Worm (Caenorhabditis elegans) whole organism, late embryonic: Measurements from ENCODE around the gene fipr-29.
A peak's percentile ranks its signal among the peaks of the same experiment; 100 is the strongest.

Source experiments
- C38D4.7 ChIP-seq: fragments of 200-800 bp; sonication (Bioruptor generic); optimal IDR thresholded peaks from 2 replicates; lab custom pipeline; 2018; ENCODE audit warnings: mild to moderate bottlenecking, missing genetic modification characterization, moderate library complexity, missing compliant biosample characterization
- K02D7.2 ChIP-seq: sonication (generic microtip); optimal IDR thresholded peaks from 2 replicates; lab custom pipeline; 2017; ENCODE audit warnings: mild to moderate bottlenecking, missing genetic modification characterization, missing compliant biosample characterization
- T23F11.4 ChIP-seq: fragments of 200-800 bp; sonication (Bioruptor generic); optimal IDR thresholded peaks from 2 replicates; lab custom pipeline; 2018; ENCODE audit warnings: mild to moderate bottlenecking, missing genetic modification characterization, missing compliant biosample characterization
- Y22D7AL.16 ChIP-seq: sonication (generic microtip); optimal IDR thresholded peaks from 2 replicates; lab custom pipeline; 2016; ENCODE audit warnings: missing genetic modification characterization, missing compliant biosample characterization
- ahr-1 ChIP-seq: sonication (generic microtip); optimal IDR thresholded peaks from 2 replicates; lab custom pipeline; 2016; ENCODE audit warnings: missing genetic modification characterization, missing compliant biosample characterization
- ceh-14 ChIP-seq: sonication (generic microtip); optimal IDR thresholded peaks from 2 replicates; lab custom pipeline; 2016; ENCODE audit warnings: missing genotype, missing genetic modification characterization, missing compliant biosample characterization
- ceh-18 ChIP-seq: sonication (generic microtip); optimal IDR thresholded peaks from 2 replicates; lab custom pipeline; 2016; ENCODE audit warnings: missing genetic modification characterization, missing compliant biosample characterization
- ceh-19 ChIP-seq: fragments of 200-800 bp; sonication (Bioruptor generic); optimal IDR thresholded peaks from 2 replicates; lab custom pipeline; 2018; ENCODE audit warnings: mild to moderate bottlenecking, missing genetic modification characterization, missing compliant biosample characterization
- ceh-2 ChIP-seq: sonication (generic microtip); optimal IDR thresholded peaks from 2 replicates; lab custom pipeline; 2016; ENCODE audit warnings: missing genotype, missing genetic modification characterization, missing compliant biosample characterization
- ceh-24 ChIP-seq: sonication (generic microtip); optimal IDR thresholded peaks from 2 replicates; lab custom pipeline; 2016; ENCODE audit warnings: mild to moderate bottlenecking, missing genetic modification characterization, missing compliant biosample characterization
- ceh-30 ChIP-seq: fragments of 150-350 bp; optimal IDR thresholded peaks from 2 replicates; lab custom pipeline; 2014; ENCODE audit warnings: missing biosample characterization, missing genetic modification characterization
- ceh-34 ChIP-seq: sonication (generic microtip); optimal IDR thresholded peaks from 2 replicates; lab custom pipeline; 2016; ENCODE audit warnings: mild to moderate bottlenecking, missing genetic modification characterization, missing compliant biosample characterization
- ceh-45 ChIP-seq: fragments of 200-800 bp; sonication (Bioruptor generic); IDR thresholded peaks from 2 replicates; pipeline ENCODE4 v1.3.6; 2022; ENCODE audit warnings: missing genetic modification reagents, missing genetic modification characterization, missing compliant biosample characterization
- ceh-6 ChIP-seq: fragments of 200-800 bp; sonication (Bioruptor generic); optimal IDR thresholded peaks from 2 replicates; lab custom pipeline; 2018; ENCODE audit warnings: mild to moderate bottlenecking, missing genetic modification characterization, missing compliant biosample characterization
- che-1 ChIP-seq: sonication (generic microtip); optimal IDR thresholded peaks from 2 replicates; lab custom pipeline; 2016; ENCODE audit warnings: mild to moderate bottlenecking, missing genetic modification characterization, missing compliant biosample characterization
- dmd-4 ChIP-seq: sonication (generic microtip); optimal IDR thresholded peaks from 2 replicates; lab custom pipeline; 2016; ENCODE audit warnings: borderline replicate concordance, missing genetic modification characterization, missing compliant biosample characterization
- dve-1 ChIP-seq: sonication (generic microtip); optimal IDR thresholded peaks from 2 replicates; lab custom pipeline; 2017; ENCODE audit warnings: antibody characterized with exemption, mild to moderate bottlenecking, missing genetic modification characterization, missing compliant biosample characterization
- elt-2 ChIP-seq: sonication (generic microtip); optimal IDR thresholded peaks from 2 replicates; lab custom pipeline; 2016; ENCODE audit warnings: missing genetic modification reagents, missing genetic modification characterization, missing compliant biosample characterization
- ets-4 ChIP-seq: sonication (generic microtip); optimal IDR thresholded peaks from 2 replicates; lab custom pipeline; 2016; ENCODE audit warnings: missing genetic modification characterization, missing compliant biosample characterization
- eyg-1 ChIP-seq: sonication (generic microtip); optimal IDR thresholded peaks from 2 replicates; lab custom pipeline; 2016; ENCODE audit warnings: missing genotype, missing genetic modification characterization, missing compliant biosample characterization
- fax-1 ChIP-seq: sonication (generic microtip); optimal IDR thresholded peaks from 2 replicates; lab custom pipeline; 2016; ENCODE audit warnings: missing genotype, missing genetic modification characterization, missing compliant biosample characterization
- hlh-8 ChIP-seq: sonication (generic microtip); optimal IDR thresholded peaks from 2 replicates; lab custom pipeline; 2016; ENCODE audit warnings: missing genotype, missing genetic modification characterization, missing compliant biosample characterization
- lim-6 ChIP-seq: sonication (generic microtip); optimal IDR thresholded peaks from 2 replicates; lab custom pipeline; 2016; ENCODE audit warnings: missing genetic modification characterization, missing compliant biosample characterization
- lin-11 ChIP-seq: fragments of 200-800 bp; sonication (Bioruptor generic); optimal IDR thresholded peaks from 2 replicates; lab custom pipeline; 2018; ENCODE audit warnings: mild to moderate bottlenecking, missing genetic modification characterization, missing compliant biosample characterization
- nhr-11 ChIP-seq: fragments of 150-350 bp; optimal IDR thresholded peaks from 2 replicates; lab custom pipeline; 2014; ENCODE audit warnings: missing biosample characterization, missing genetic modification characterization
- nhr-232 ChIP-seq: sonication (generic microtip); optimal IDR thresholded peaks from 2 replicates; lab custom pipeline; 2016; ENCODE audit warnings: missing genetic modification characterization, missing compliant biosample characterization
- pha-4 ChIP-seq: fragments of 150-350 bp; optimal IDR thresholded peaks from 2 replicates; lab custom pipeline; 2018; ENCODE audit warnings: missing biosample characterization, missing genetic modification reagents, missing genetic modification characterization
- pqm-1 ChIP-seq: sonication (generic microtip); optimal IDR thresholded peaks from 2 replicates; lab custom pipeline; 2016; ENCODE audit warnings: missing genetic modification characterization, missing compliant biosample characterization
- pros-1 ChIP-seq: fragments of 150-350 bp; optimal IDR thresholded peaks from 2 replicates; lab custom pipeline; 2014; ENCODE audit warnings: missing biosample characterization, missing genetic modification reagents, missing genetic modification characterization
- rnt-1 ChIP-seq: sonication (generic microtip); optimal IDR thresholded peaks from 2 replicates; lab custom pipeline; 2016; ENCODE audit warnings: missing genetic modification characterization, missing compliant biosample characterization
- sdc-2 ChIP-seq: sonication (generic microtip); optimal IDR thresholded peaks from 2 replicates; lab custom pipeline; 2016; ENCODE audit warnings: missing genotype, missing genetic modification characterization, missing compliant biosample characterization
- syd-9 ChIP-seq: sonication (generic microtip); optimal IDR thresholded peaks from 2 replicates; lab custom pipeline; 2016; ENCODE audit warnings: mild to moderate bottlenecking, missing genetic modification characterization, moderate library complexity, missing compliant biosample characterization
- tbx-2 ChIP-seq: sonication (generic microtip); optimal IDR thresholded peaks from 2 replicates; lab custom pipeline; 2016; ENCODE audit warnings: missing genetic modification characterization, missing compliant biosample characterization
- ttx-3 ChIP-seq: sonication (generic microtip); optimal IDR thresholded peaks from 2 replicates; lab custom pipeline; 2016; ENCODE audit warnings: missing genetic modification reagents, missing genetic modification characterization, missing compliant biosample characterization
- unc-3 ChIP-seq, 2 experiments: fragments of 200-800 bp in 1 of 2; sonication (Bioruptor generic) in 1 of 2; sonication (generic microtip) in 1 of 2; conservative IDR thresholded peaks in 1 of 2; optimal IDR thresholded peaks in 1 of 2; 2 replicates each; pipeline versions ENCODE4 v1.3.6 to Lab custom; 2016 to 2022; ENCODE audit warnings: missing compliant biosample characterization in 2 of 2, missing genetic modification characterization in 2 of 2, missing genetic modification reagents in 1 of 2
- unc-86 ChIP-seq: sonication (generic microtip); optimal IDR thresholded peaks from 2 replicates; lab custom pipeline; 2016; ENCODE audit warnings: missing genetic modification characterization, missing compliant biosample characterization
- zip-5 ChIP-seq: sonication (generic microtip); optimal IDR thresholded peaks from 2 replicates; lab custom pipeline; 2016; ENCODE audit warnings: missing genetic modification characterization, missing compliant biosample characterization
- ztf-16 ChIP-seq: sonication (generic microtip); optimal IDR thresholded peaks from 2 replicates; lab custom pipeline; 2017; ENCODE audit warnings: missing genetic modification characterization, missing compliant biosample characterization

The fipr-29 gene

DNA sequence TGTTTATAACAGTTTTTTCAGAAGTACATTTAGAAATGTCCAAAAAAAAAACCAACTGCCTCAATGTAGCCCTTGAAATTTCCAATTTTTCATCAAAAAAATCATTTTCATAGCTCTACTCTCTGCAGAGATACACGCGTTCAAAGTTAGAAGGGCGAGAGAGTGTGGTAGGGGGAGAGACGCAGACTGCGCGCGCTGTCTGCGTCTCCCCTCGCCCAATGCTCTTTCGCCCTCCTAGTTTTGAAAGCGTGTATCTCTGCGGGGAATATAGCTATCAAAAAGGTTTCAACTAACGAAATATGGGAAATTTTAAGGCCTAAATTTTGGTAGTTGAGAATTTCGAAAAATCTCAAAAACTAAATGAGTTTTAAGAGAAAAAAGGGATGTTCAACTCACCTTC is 3.4 kb upstream of the fipr-29 start:
- TF ChIP-seq zip-5 (tag; lab: Kevin White, UChicago) (no peak), unc-86 (tag; lab: Kevin White, UChicago) (no peak), fax-1 (tag; lab: Kevin White, UChicago) (no peak), Y22D7AL.16 (tag; lab: Kevin White, UChicago) (no peak), che-1 (tag; lab: Kevin White, UChicago) (no peak), ceh-2 (tag; lab: Kevin White, UChicago) (no peak), eyg-1 (tag; lab: Kevin White, UChicago) (no peak), pros-1 (tag; lab: Kevin White, UChicago) (no peak), syd-9 (tag; lab: Kevin White, UChicago) (no peak), dmd-4 (tag; lab: Kevin White, UChicago) (no peak), tbx-2 (no peak), unc-3 (GFP tag; conservative IDR thresholded peaks at IDR 0.05; lab: Robert Waterston, UW) (no peak), unc-3 (tag; optimal IDR thresholded peaks at IDR 0.05; lab: Kevin White, UChicago) (no peak), ceh-24 (tag; lab: Kevin White, UChicago) (no peak), nhr-11 (no peak), ceh-45 (GFP tag; lab: Robert Waterston, UW) (no peak)

ce11 chrIII:3063084-3063483 is 2.9 kb upstream of the fipr-29 start:
- TF ChIP-seq fax-1 (tag; lab: Kevin White, UChicago): no peak
- no peak for TF ChIP-seq C38D4.7 (GFP tag; lab: Kevin White, UChicago)
- TF ChIP-seq ceh-24 (tag; lab: Kevin White, UChicago): no peak
- no peak for TF ChIP-seq ceh-34
- no peak for TF ChIP-seq unc-3 (GFP tag; conservative IDR thresholded peaks at IDR 0.05; lab: Robert Waterston, UW)
- TF ChIP-seq unc-3 (tag; optimal IDR thresholded peaks at IDR 0.05; lab: Kevin White, UChicago): no peak
- no peak for TF ChIP-seq elt-2 (tag; lab: Kevin White, UChicago)
- TF ChIP-seq pha-4 (tag; lab: Kevin White, UChicago): no peak
- no peak for TF ChIP-seq ceh-19
- TF ChIP-seq ceh-45 (GFP tag; lab: Robert Waterston, UW): no peak
- TF ChIP-seq hlh-8 (tag; lab: Kevin White, UChicago): no peak
- no peak for TF ChIP-seq eyg-1 (tag; lab: Kevin White, UChicago)
- TF ChIP-seq nhr-232: no peak
- TF ChIP-seq T23F11.4 (GFP tag; lab: Kevin White, UChicago): no peak
- no peak for TF ChIP-seq ahr-1 (tag; lab: Kevin White, UChicago)
- TF ChIP-seq ceh-14 (tag; lab: Kevin White, UChicago): no peak
- no peak for TF ChIP-seq lin-11 (tag; lab: Kevin White, UChicago)
- no peak for TF ChIP-seq lim-6 (tag; lab: Kevin White, UChicago)
- no peak for TF ChIP-seq ztf-16 (tag; lab: Kevin White, UChicago)

ce11 chrIII:3061289-3061688 is 1.1 kb upstream of the fipr-29 start:
- TF ChIP-seq K02D7.2 (tag; lab: Kevin White, UChicago): no peak
- TF ChIP-seq zip-5 (tag; lab: Kevin White, UChicago): no peak
- TF ChIP-seq dmd-4 (tag; lab: Kevin White, UChicago): no peak
- TF ChIP-seq ceh-34: no peak
- TF ChIP-seq sdc-2 (tag; lab: Kevin White, UChicago): no peak

DNA sequence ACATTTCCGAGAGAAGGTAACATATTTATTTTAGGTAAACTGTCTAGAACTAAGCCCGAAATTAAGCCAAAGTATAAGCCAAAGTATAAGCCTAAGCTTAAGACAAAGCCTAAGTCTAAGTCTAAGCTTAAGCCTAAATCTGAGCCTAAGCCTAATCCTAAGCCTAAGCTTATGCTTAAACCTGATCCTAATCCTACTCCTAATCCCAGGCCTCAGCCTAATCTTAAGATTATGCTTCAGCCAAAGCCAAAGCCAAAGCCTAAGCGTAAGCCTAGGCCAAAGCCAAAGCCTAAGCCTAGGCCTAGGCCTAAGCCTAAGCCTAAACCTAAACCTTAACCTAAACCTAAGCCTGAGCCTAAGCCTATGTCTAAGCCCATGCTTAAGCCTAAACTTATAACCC is 4.3 kb downstream of the fipr-29 start:
- TF ChIP-seq ceh-30 (tag; lab: Kevin White, UChicago): no peak
- TF ChIP-seq rnt-1 (tag; lab: Kevin White, UChicago): no peak
- TF ChIP-seq ceh-34: no peak
- TF ChIP-seq pha-4 (tag; lab: Kevin White, UChicago): no peak
- TF ChIP-seq dve-1 (tag; lab: Kevin White, UChicago): peak; percentile 99
- TF ChIP-seq unc-3 (GFP tag; conservative IDR thresholded peaks at IDR 0.05; lab: Robert Waterston, UW): no peak
- no peak for TF ChIP-seq unc-3 (tag; optimal IDR thresholded peaks at IDR 0.05; lab: Kevin White, UChicago)

DNA sequence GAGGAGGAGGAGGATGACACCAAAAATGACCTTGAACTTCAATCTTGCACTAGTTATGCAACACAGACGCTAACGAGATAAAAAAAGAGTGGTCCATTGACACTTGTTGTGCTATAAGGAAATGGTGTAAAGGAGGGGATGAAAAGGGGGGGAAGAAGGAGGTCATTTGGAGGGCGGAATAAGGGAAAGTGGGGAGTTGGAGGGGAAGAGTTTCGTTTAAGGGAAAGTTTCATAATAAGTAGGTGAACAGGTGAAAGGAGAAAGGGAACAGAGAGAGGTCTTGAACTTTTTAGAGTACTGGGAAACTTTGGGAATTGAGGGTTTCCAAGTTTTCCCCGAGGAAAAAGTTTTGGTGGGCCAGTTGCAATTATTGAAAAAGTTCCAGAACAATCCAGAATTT is 12.3 kb downstream of the fipr-29 start:
- TF ChIP-seq ttx-3 (tag; lab: Kevin White, UChicago) (no peak), ets-4 (tag; lab: Kevin White, UChicago) (no peak), pqm-1 (tag; lab: Kevin White, UChicago) (no peak), ceh-18 (tag; lab: Kevin White, UChicago) (no peak), ceh-6 (no peak), ztf-16 (tag; lab: Kevin White, UChicago) (no peak)
